Fruit fly (Drosophila melanogaster) whole organism, embryonic: Measurements from ENCODE around the gene Mpc1.

Experiments used
- Abd-B ChIP-seq: fragments of 200-800 bp; sonication (Bioruptor generic); optimal IDR thresholded peaks from 2 replicates; lab custom pipeline; 2018; ENCODE audit warnings: missing biosample characterization, mild to moderate bottlenecking, missing genetic modification characterization, moderate library complexity
- B-H2 ChIP-seq: fragments of 200-800 bp; sonication (Bioruptor generic); optimal IDR thresholded peaks from 2 replicates; lab custom pipeline; 2018; ENCODE audit warnings: missing biosample characterization, mild to moderate bottlenecking, missing genetic modification characterization
- CG13894 ChIP-seq: fragments of 200-800 bp; sonication (Bioruptor generic); optimal IDR thresholded peaks from 3 replicates; lab custom pipeline; 2018; ENCODE audit warnings: missing biosample characterization, mild to moderate bottlenecking, missing genetic modification characterization, moderate library complexity
- CG15269 ChIP-seq: fragments of 200-800 bp; sonication (Bioruptor generic); optimal IDR thresholded peaks from 2 replicates; lab custom pipeline; 2018; ENCODE audit warnings: missing biosample characterization, mild to moderate bottlenecking, missing genetic modification characterization, moderate library complexity
- CG18599 ChIP-seq: fragments of 200-800 bp; sonication (Bioruptor generic); optimal IDR thresholded peaks from 3 replicates; lab custom pipeline; 2017; ENCODE audit warnings: missing biosample characterization, missing genetic modification characterization, mild to moderate bottlenecking, moderate library complexity, missing genetic modification reagents
- CG2120 ChIP-seq: fragments of 200-800 bp; sonication (Bioruptor generic); optimal IDR thresholded peaks from 3 replicates; lab custom pipeline; 2016; ENCODE audit warnings: missing biosample characterization, missing genetic modification characterization
- CG31224 ChIP-seq: fragments of 200-800 bp; sonication (Bioruptor generic); IDR thresholded peaks from 2 replicates; pipeline ENCODE4 v1.3.6; 2022; ENCODE audit warnings: missing biosample characterization, missing genetic modification characterization
- CG32772 ChIP-seq: fragments of 200-800 bp; sonication (Bioruptor generic); IDR thresholded peaks from 2 replicates; pipeline ENCODE4 v1.3.6; 2022; ENCODE audit warnings: missing biosample characterization, missing genetic modification characterization
- CG34376 ChIP-seq: fragments of 200-800 bp; sonication (Bioruptor generic); optimal IDR thresholded peaks from 2 replicates; lab custom pipeline; 2018; ENCODE audit warnings: missing biosample characterization, mild to moderate bottlenecking, missing genetic modification characterization
- CG6254 ChIP-seq: fragments of 200-800 bp; sonication (Bioruptor generic); optimal IDR thresholded peaks from 3 replicates; lab custom pipeline; 2017; ENCODE audit warnings: mild to moderate bottlenecking, missing biosample characterization, missing genetic modification reagents, missing genetic modification characterization
- CG6683 ChIP-seq: fragments of 200-800 bp; sonication (Bioruptor generic); optimal IDR thresholded peaks from 2 replicates; lab custom pipeline; 2017; ENCODE audit warnings: missing biosample characterization, mild to moderate bottlenecking, missing genetic modification characterization, missing genetic modification reagents
- CG6689 ChIP-seq: fragments of 200-800 bp; sonication (Bioruptor generic); IDR thresholded peaks from 2 replicates; pipeline ENCODE4 v1.3.6; 2022; ENCODE audit warnings: missing biosample characterization, missing genetic modification characterization
- CG6813 ChIP-seq: fragments of 200-800 bp; sonication (Bioruptor generic); optimal IDR thresholded peaks from 2 replicates; lab custom pipeline; 2017; ENCODE audit warnings: missing biosample characterization, missing genetic modification characterization, mild to moderate bottlenecking, moderate library complexity, missing genetic modification reagents
- CG7357 ChIP-seq: fragments of 200-800 bp; sonication (Bioruptor generic); IDR thresholded peaks from 3 replicates; pipeline ENCODE4 v1.3.6; 2022; ENCODE audit warnings: missing biosample characterization, missing genetic modification characterization
- CG9215 ChIP-seq: fragments of 200-800 bp; sonication (Bioruptor generic); IDR thresholded peaks from 2 replicates; pipeline ENCODE4 v1.3.6; 2022; ENCODE audit warnings: missing biosample characterization, missing genetic modification characterization
- D19A ChIP-seq: fragments of 200-800 bp; optimal IDR thresholded peaks from 3 replicates; lab custom pipeline; 2019; ENCODE audit warnings: missing biosample characterization, mild to moderate bottlenecking, missing genetic modification characterization, moderate library complexity
- Ets65A ChIP-seq: fragments of 200-800 bp; sonication (Bioruptor generic); peaks from one replicate; lab custom pipeline; 2016; ENCODE audit warnings: missing biosample characterization, missing genetic modification characterization
- HLH4C ChIP-seq: fragments of 200-800 bp; sonication (Bioruptor generic); IDR thresholded peaks from 3 replicates; pipeline ENCODE4 v1.3.6; 2022; ENCODE audit warnings: missing biosample characterization, missing genetic modification characterization; ENCODE audit not compliant: partially characterized antibody
- Hmr ChIP-seq: fragments of 200-800 bp; sonication (Bioruptor generic); optimal IDR thresholded peaks from 3 replicates; lab custom pipeline; 2017; ENCODE audit warnings: mild to moderate bottlenecking, missing biosample characterization, missing genetic modification reagents, missing genetic modification characterization
- Rfx ChIP-seq: fragments of 200-800 bp; sonication (Bioruptor generic); IDR thresholded peaks from 2 replicates; pipeline ENCODE4 v1.3.6; 2022; ENCODE audit warnings: missing biosample characterization, missing genetic modification characterization
- TFAM ChIP-seq: fragments of 200-800 bp; sonication (Bioruptor generic); optimal IDR thresholded peaks from 2 replicates; lab custom pipeline; 2017; ENCODE audit warnings: missing biosample characterization, missing genetic modification characterization, inconsistent platforms
- Trl ChIP-seq, 3 experiments: fragments of >200 bp in 2 of 3; fragments of 200-800 bp in 1 of 3; sonication (Bioruptor generic) in 1 of 3; optimal IDR thresholded peaks; 2 replicates in 1 of 3; 3 replicates in 2 of 3; lab custom pipeline; 2016 to 2017; ENCODE audit warnings: missing biosample characterization in 1 of 3, missing genetic modification characterization in 1 of 3
- ase ChIP-seq: fragments of 200-800 bp; sonication (Bioruptor generic); IDR thresholded peaks from 3 replicates; pipeline ENCODE4 v1.3.6; 2022; ENCODE audit warnings: missing biosample characterization, missing genetic modification characterization
- cg ChIP-seq: fragments of 200-800 bp; sonication (Bioruptor generic); optimal IDR thresholded peaks from 3 replicates; lab custom pipeline; 2019; ENCODE audit warnings: missing biosample characterization, mild to moderate bottlenecking, missing genetic modification characterization, moderate library complexity
- chif ChIP-seq, 2 experiments: fragments of 200-800 bp; sonication (Bioruptor generic); optimal IDR thresholded peaks; 3 replicates each; lab custom pipeline; 2016; ENCODE audit warnings: missing biosample characterization in 2 of 2, missing genetic modification characterization in 2 of 2
- chinmo ChIP-seq: fragments of 200-800 bp; sonication (Bioruptor generic); IDR thresholded peaks from 4 replicates; pipeline ENCODE4 v1.3.6; 2022; ENCODE audit warnings: missing biosample characterization, missing genetic modification characterization; ENCODE audit not compliant: partially characterized antibody
- ci ChIP-seq: fragments of 200-800 bp; sonication (Bioruptor generic); IDR thresholded peaks from 3 replicates; pipeline ENCODE4 v1.3.6; 2022; ENCODE audit warnings: missing biosample characterization, missing genetic modification characterization
- crol ChIP-seq: fragments of 200-800 bp; sonication (Bioruptor generic); IDR thresholded peaks from 2 replicates; pipeline ENCODE4 v1.3.6; 2022; ENCODE audit warnings: missing biosample characterization, missing genetic modification characterization
- crp ChIP-seq, 2 experiments: fragments of 200-800 bp; sonication (Bioruptor generic); optimal IDR thresholded peaks; 2 replicates in 1 of 2; 3 replicates in 1 of 2; lab custom pipeline; 2017; ENCODE audit warnings: missing biosample characterization in 2 of 2, missing genetic modification characterization in 2 of 2, mild to moderate bottlenecking in 1 of 2, moderate library complexity in 1 of 2
- cwo ChIP-seq: fragments of 200-800 bp; sonication (Bioruptor generic); optimal IDR thresholded peaks from 3 replicates; lab custom pipeline; 2017; ENCODE audit warnings: missing biosample characterization, missing genetic modification characterization, mild to moderate bottlenecking, moderate library complexity, missing genetic modification reagents
- dimm ChIP-seq: fragments of 200-800 bp; sonication (Bioruptor generic); IDR thresholded peaks from 2 replicates; pipeline ENCODE4 v1.3.6; 2022; ENCODE audit warnings: missing biosample characterization, missing genetic modification characterization
- dpn ChIP-seq, 2 experiments: fragments of 200-800 bp; sonication (Bioruptor generic); optimal IDR thresholded peaks; 3 replicates each; lab custom pipeline; 2016; ENCODE audit warnings: missing biosample characterization in 2 of 2, missing genetic modification characterization in 2 of 2
- exex ChIP-seq: fragments of 200-800 bp; sonication (Bioruptor generic); optimal IDR thresholded peaks from 4 replicates; lab custom pipeline; 2018; ENCODE audit warnings: missing biosample characterization, mild to moderate bottlenecking, missing genetic modification characterization, moderate library complexity
- fu2 ChIP-seq: fragments of 200-800 bp; sonication (Bioruptor generic); optimal IDR thresholded peaks from 2 replicates; lab custom pipeline; 2016; ENCODE audit warnings: missing biosample characterization, missing genetic modification characterization
- gem ChIP-seq: fragments of 200-800 bp; sonication (Bioruptor generic); optimal IDR thresholded peaks from 2 replicates; lab custom pipeline; 2019; ENCODE audit warnings: missing biosample characterization, mild to moderate bottlenecking, missing genetic modification characterization, moderate library complexity
- hbn ChIP-seq: fragments of 200-800 bp; sonication (Bioruptor generic); IDR thresholded peaks from 2 replicates; pipeline ENCODE4 v1.3.6; 2022; ENCODE audit warnings: missing biosample characterization, missing genetic modification characterization; ENCODE audit not compliant: partially characterized antibody
- ind ChIP-seq: fragments of 200-800 bp; sonication (Bioruptor generic); optimal IDR thresholded peaks from 3 replicates; lab custom pipeline; 2016; ENCODE audit warnings: missing biosample characterization, missing genetic modification characterization
- lab ChIP-seq: fragments of 200-800 bp; sonication (Bioruptor generic); optimal IDR thresholded peaks from 3 replicates; lab custom pipeline; 2017; ENCODE audit warnings: missing biosample characterization, missing genetic modification characterization, mild to moderate bottlenecking, moderate library complexity, missing genetic modification reagents
- org-1 ChIP-seq: fragments of 200-800 bp; sonication (Bioruptor generic); optimal IDR thresholded peaks from 2 replicates; lab custom pipeline; 2017; ENCODE audit warnings: missing biosample characterization, missing genetic modification characterization
- ranshi ChIP-seq: fragments of 200-800 bp; sonication (Bioruptor generic); IDR thresholded peaks from 2 replicates; pipeline ENCODE4 v1.3.6; 2022; ENCODE audit warnings: missing biosample characterization, missing genetic modification characterization
- row ChIP-seq: fragments of 200-800 bp; sonication (Bioruptor generic); IDR thresholded peaks from 3 replicates; pipeline ENCODE4 v1.3.6; 2022; ENCODE audit warnings: missing biosample characterization, missing genetic modification characterization
- sd ChIP-seq: fragments of 200-800 bp; sonication (Bioruptor generic); optimal IDR thresholded peaks from 3 replicates; lab custom pipeline; 2018; ENCODE audit warnings: missing biosample characterization, mild to moderate bottlenecking, missing genetic modification characterization, moderate library complexity
- sens ChIP-seq: fragments of 200-800 bp; sonication (Bioruptor generic); peaks from one replicate; lab custom pipeline; 2016; ENCODE audit warnings: missing biosample characterization, missing genetic modification characterization
- sisA ChIP-seq: fragments of 200-800 bp; sonication (Bioruptor generic); IDR thresholded peaks from 2 replicates; pipeline ENCODE4 v1.3.6; 2022; ENCODE audit warnings: missing biosample characterization, missing genetic modification characterization
- stwl ChIP-seq: fragments of 200-800 bp; sonication (Bioruptor generic); optimal IDR thresholded peaks from 3 replicates; lab custom pipeline; 2018; ENCODE audit warnings: missing biosample characterization, mild to moderate bottlenecking, missing genetic modification characterization, moderate library complexity
- twi ChIP-seq: fragments of 200-800 bp; optimal IDR thresholded peaks from 2 replicates; lab custom pipeline; 2019; ENCODE audit warnings: missing biosample characterization, mild to moderate bottlenecking, missing genetic modification characterization, moderate library complexity
- zfh1 ChIP-seq: fragments of 200-800 bp; sonication (Bioruptor generic); IDR thresholded peaks from 3 replicates; pipeline ENCODE4 v1.3.6; 2022; ENCODE audit warnings: missing biosample characterization, missing genetic modification characterization

Mpc1 gene

DNA sequence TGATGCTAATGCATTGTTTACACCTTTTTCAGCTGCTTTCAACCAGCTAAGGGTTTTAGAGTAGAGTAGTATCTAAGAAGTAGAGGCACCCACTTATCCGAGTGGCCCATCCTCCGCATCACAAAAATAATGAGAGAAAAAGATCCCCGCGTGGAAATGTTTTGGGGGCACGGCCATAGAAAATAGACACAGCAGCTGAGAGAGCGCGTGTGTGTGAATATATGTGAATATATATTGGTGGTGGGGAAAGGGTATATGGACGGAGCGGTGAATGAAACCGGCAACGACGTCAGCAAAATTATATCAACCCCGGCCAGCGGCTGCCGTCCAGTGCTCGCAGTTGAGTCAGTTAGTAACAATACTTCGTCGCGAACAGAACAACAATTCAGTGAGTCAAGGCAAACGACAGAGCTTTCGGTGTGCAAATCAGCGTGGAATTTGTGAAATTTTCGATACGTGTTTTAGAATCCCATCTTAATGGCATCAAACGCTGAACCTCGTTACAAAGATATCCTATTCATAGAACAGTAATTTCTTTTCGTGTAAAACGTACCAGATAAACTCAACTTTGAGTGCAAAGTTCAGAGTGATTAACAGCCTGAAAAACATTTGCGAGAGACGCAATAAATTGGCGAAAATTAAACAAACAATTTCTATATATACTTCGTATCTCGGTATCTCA, 13.7 kb downstream of the Mpc1 start, which contains the start of gene Xrp1 (continued):
- TF ChIP-seq ase (GFP tag; lab: Robert Waterston, UW) (peak; percentile 45; the same call in 1 of the 3 replicates), exex (tag; lab: Kevin White, UChicago) (peak; percentile 2), ci (GFP tag; lab: Robert Waterston, UW) (0 out of 3 replicates have a peak, but pooled peaks have one; percentile 38), chinmo (GFP tag; lab: Robert Waterston, UW) (peak; percentile 64; the same call in 1 of the 4 replicates), CG2120 (peak; percentile 40), Abd-B (GFP tag; lab: Kevin White, UChicago) (no peak), zfh1 (GFP tag; lab: Robert Waterston, UW) (0 out of 3 replicates have a peak, but pooled peaks have one; percentile 11), CG18599 (GFP tag; lab: Kevin White, UChicago) (peak; percentile 13), crp (GFP tag; optimal IDR thresholded peaks at IDR 0.05; lab: Kevin White, UChicago) (peak in 1 of 2 experiments; percentile 32), ind (GFP tag; lab: Kevin White, UChicago) (peak; percentile 10), sd (tag; lab: Kevin White, UChicago) (peak; percentile 45), CG6254 (GFP tag; lab: Kevin White, UChicago) (no peak), CG15269 (no peak), CG6813 (GFP tag; lab: Kevin White, UChicago) (no peak), ranshi (GFP tag; lab: Robert Waterston, UW) (peak; percentile 47; the same call in 1 of the 2 replicates), cwo (GFP tag; lab: Kevin White, UChicago) (peak; percentile 41), sisA (peak; percentile 28; the same call in 1 of the 2 replicates), CG6683 (GFP tag; lab: Kevin White, UChicago) (no peak), CG31224 (0 out of 2 replicates have a peak, but pooled peaks have one; percentile 10), dimm (no peak), hbn (GFP tag; lab: Robert Waterston, UW) (no peak), gem (tag; lab: Kevin White, UChicago) (peak; percentile 10), row (GFP tag; lab: Robert Waterston, UW) (peak; percentile 41), CG7357 (GFP tag; lab: Robert Waterston, UW) (peak; percentile 51; the same call in 2 of the 3 replicates), CG6689 (GFP tag; lab: Robert Waterston, UW) (peak; percentile 40; the same call in 1 of the 2 replicates), Hmr (GFP tag; lab: Kevin White, UChicago) (no peak), CG34376 (GFP tag; lab: Kevin White, UChicago) (peak; percentile 14), Trl (optimal IDR thresholded peaks at IDR 0.05; lab: Kevin White, UChicago) (peak in 1 of 2 experiments; percentile 20), Trl (GFP tag; optimal IDR thresholded peaks at IDR 0.05; lab: Kevin White, UChicago) (no peak), org-1 (no peak), crol (GFP tag; lab: Robert Waterston, UW) (peak; percentile 42; the same call in 1 of the 2 replicates), fu2 (peak; percentile 10), B-H2 (GFP tag; lab: Kevin White, UChicago) (peak; percentile 10), Ets65A (GFP tag; lab: Kevin White, UChicago) (peak; percentile 60), TFAM (GFP tag; lab: Kevin White, UChicago) (no peak), cg (GFP tag; lab: Kevin White, UChicago) (peak; percentile 52), sens (GFP tag; lab: Kevin White, UChicago) (peak; percentile 28), dpn (GFP tag; optimal IDR thresholded peaks at IDR 0.05; lab: Kevin White, UChicago) (peak in 1 of 2 experiments; percentile 23), CG32772 (GFP tag; lab: Robert Waterston, UW) (peak; percentile 33; the same call in 1 of the 2 replicates), CG9215 (peak; percentile 25; the same call in 1 of the 2 replicates), twi (no peak), chif (GFP tag; optimal IDR thresholded peaks at IDR 0.05; lab: Kevin White, UChicago) (no peak), lab (peak; percentile 43), D19A (peak; percentile 81), stwl (tag; lab: Kevin White, UChicago) (no peak), CG13894 (tag; lab: Kevin White, UChicago) (peak; percentile 5), Rfx (GFP tag; lab: Robert Waterston, UW) (peak; percentile 43; the same call in 1 of the 2 replicates), HLH4C (no peak)
